Worm (Caenorhabditis elegans) whole organism, young adult: ENCODE data around the gene lin-32.

Experiments
- F52B5.7 ChIP-seq: sonication (generic microtip); optimal IDR thresholded peaks from 2 replicates; lab custom pipeline; 2016; ENCODE audit warnings: mild to moderate bottlenecking, missing genetic modification characterization, missing compliant biosample characterization
- ama-1 ChIP-seq, 3 experiments: fragments of 150-350 bp in 1 of 3; sonication (generic microtip) in 2 of 3; optimal IDR thresholded peaks; 2 replicates each; lab custom pipeline; 2014 to 2018; ENCODE audit warnings: missing biosample characterization in 2 of 3, missing genetic modification characterization in 2 of 3, missing genetic modification reagents in 2 of 3
- athp-1 ChIP-seq: sonication (generic microtip); optimal IDR thresholded peaks from 2 replicates; lab custom pipeline; 2017; ENCODE audit warnings: mild to moderate bottlenecking, missing genetic modification characterization, missing compliant biosample characterization
- ceh-40 ChIP-seq: fragments of 200-800 bp; sonication (Bioruptor generic); IDR thresholded peaks from 2 replicates; pipeline ENCODE4 v1.3.6; 2022; ENCODE audit warnings: missing genetic modification characterization, missing compliant biosample characterization
- dpff-1 ChIP-seq: sonication (generic microtip); optimal IDR thresholded peaks from 2 replicates; lab custom pipeline; 2017; ENCODE audit warnings: mild to moderate bottlenecking, missing genetic modification characterization, missing compliant biosample characterization
- egl-44 ChIP-seq: fragments of 200-800 bp; sonication (Bioruptor generic); IDR thresholded peaks from 2 replicates; pipeline ENCODE4 v1.3.6; 2022; ENCODE audit warnings: missing genetic modification reagents, missing genetic modification characterization, missing compliant biosample characterization
- hlh-26 ChIP-seq: fragments of 200-800 bp; sonication (Bioruptor generic); conservative IDR thresholded peaks from 2 replicates; pipeline ENCODE4 v1.3.6; 2022; ENCODE audit warnings: missing genetic modification reagents, missing genetic modification characterization, missing compliant biosample characterization
- hmg-1.2 ChIP-seq: fragments of 200-800 bp; sonication (Bioruptor generic); IDR thresholded peaks from 2 replicates; pipeline ENCODE4 v1.3.6; 2022; ENCODE audit warnings: missing genetic modification reagents, missing genetic modification characterization, missing compliant biosample characterization
- hsf-1 ChIP-seq: fragments of 200-800 bp; sonication (Bioruptor generic); IDR thresholded peaks from 2 replicates; pipeline ENCODE4 v1.3.6; 2022; ENCODE audit warnings: missing genetic modification reagents, missing genetic modification characterization, missing compliant biosample characterization
- let-526 ChIP-seq: fragments of 200-800 bp; sonication (Bioruptor generic); IDR thresholded peaks from 2 replicates; pipeline ENCODE4 v1.3.6; 2022; ENCODE audit warnings: missing genetic modification reagents, missing genetic modification characterization, missing compliant biosample characterization
- lsy-27 ChIP-seq: sonication (generic microtip); optimal IDR thresholded peaks from 2 replicates; lab custom pipeline; 2017; ENCODE audit warnings: missing genetic modification characterization, mild to moderate bottlenecking, missing compliant biosample characterization, antibody characterized with exemption, missing genotype, borderline replicate concordance; ENCODE audit not compliant: insufficient read depth
- nfya-1 ChIP-seq: sonication (generic microtip); optimal IDR thresholded peaks from 2 replicates; lab custom pipeline; 2017; ENCODE audit warnings: antibody characterized with exemption, missing compliant biosample characterization, missing genetic modification characterization, borderline replicate concordance; ENCODE audit not compliant: insufficient read depth
- rec-8 ChIP-seq, 2 experiments: sonication (generic microtip); optimal IDR thresholded peaks; 2 replicates each; lab custom pipeline; 2016; ENCODE audit warnings: mild to moderate bottlenecking in 2 of 2, missing genetic modification characterization in 2 of 2, missing genetic modification reagents in 2 of 2, missing genotype in 2 of 2, missing biosample characterization in 1 of 2, missing compliant biosample characterization in 1 of 2, moderate library complexity in 1 of 2
- unc-130 ChIP-seq: sonication (generic microtip); optimal IDR thresholded peaks from 2 replicates; lab custom pipeline; 2016; ENCODE audit warnings: missing genetic modification reagents, missing genetic modification characterization, missing compliant biosample characterization

DNA sequence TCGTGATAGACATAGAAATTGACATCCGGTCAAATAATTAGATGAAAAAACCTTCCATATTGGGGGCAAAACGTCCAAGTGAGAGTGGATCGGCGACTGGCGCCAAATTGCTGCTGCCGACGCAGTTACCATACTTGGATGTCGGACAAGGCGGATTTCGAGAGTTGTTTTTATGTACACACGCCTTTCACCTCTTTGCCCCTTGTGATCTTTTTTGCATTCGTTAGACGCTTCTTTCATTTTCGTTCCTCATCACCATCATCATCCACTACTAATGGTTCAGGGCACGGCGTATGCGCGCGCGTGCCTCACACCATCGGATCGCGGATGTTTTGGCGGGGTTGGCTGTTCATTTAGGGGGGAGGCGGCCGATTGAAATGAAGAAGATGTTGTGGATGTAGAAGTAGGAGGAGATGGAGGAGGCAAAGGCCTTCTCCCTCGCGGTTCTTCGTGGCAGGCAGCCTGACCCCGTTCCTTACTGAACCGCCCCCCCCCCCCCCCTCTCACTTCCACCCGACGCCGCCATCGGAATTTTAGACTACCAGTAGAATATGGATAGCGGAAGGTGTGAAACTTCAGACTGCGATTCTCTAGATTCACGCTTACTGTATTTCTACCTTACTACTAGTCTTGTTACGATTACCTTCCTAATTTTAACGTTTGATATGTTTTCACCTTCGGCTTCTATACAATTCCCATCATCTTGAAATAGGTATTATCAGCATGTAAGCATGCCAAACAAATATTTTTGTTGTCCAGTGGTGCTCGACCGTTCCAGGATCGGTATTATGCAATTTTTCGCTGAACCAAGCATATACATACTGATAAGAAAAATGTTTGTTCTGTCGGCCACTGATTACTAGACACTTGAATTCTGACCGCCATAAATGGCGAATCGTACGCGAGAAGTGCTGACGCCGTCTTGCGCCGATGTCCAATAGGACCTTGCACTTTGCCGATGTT lies 16.2 kb downstream of the lin-32 start:
- TF ChIP-seq egl-44, result no peak
- no peak for TF ChIP-seq ceh-40 (GFP tag; lab: Robert Waterston, UW)
- no peak for TF ChIP-seq lsy-27
- no peak for TF ChIP-seq dpff-1
- no peak for TF ChIP-seq hsf-1
- no peak for TF ChIP-seq let-526 (GFP tag; lab: Robert Waterston, UW)
- TF ChIP-seq ama-1 (optimal IDR thresholded peaks at IDR 0.05; lab: Kevin White, UChicago), result no peak
- TF ChIP-seq ama-1 (GFP tag; optimal IDR thresholded peaks at IDR 0.05; lab: Kevin White, UChicago), result no peak
- no peak for TF ChIP-seq F52B5.7
- no peak for TF ChIP-seq rec-8 (tag; optimal IDR thresholded peaks at IDR 0.05; lab: Kevin White, UChicago)
- TF ChIP-seq athp-1 (tag; lab: Kevin White, UChicago), result no peak
- TF ChIP-seq unc-130 (GFP tag; lab: Kevin White, UChicago), result no peak
- TF ChIP-seq nfya-1 (tag; lab: Kevin White, UChicago), result no peak
- no peak for TF ChIP-seq hmg-1.2 (GFP tag; lab: Robert Waterston, UW)
- TF ChIP-seq hlh-26 (GFP tag; lab: Robert Waterston, UW), result no peak
